Worm (Caenorhabditis elegans): ENCODE data around the gene der-2.

der-2 gene

ce11 chrIII:7216924-7217521 lies 5.9 kb downstream of the der-2 start (continued):
- TF ChIP-seq hmg-1.1 (GFP tag; IDR thresholded peaks at IDR 0.05) (no peak), ceh-82 (tag; optimal IDR thresholded peaks at IDR 0.05) (no peak), hlh-11 (tag; optimal IDR thresholded peaks at IDR 0.05) (peak; percentile 68), nhr-76 (tag; optimal IDR thresholded peaks at IDR 0.05) (no peak), F37D6.2 (tag; optimal IDR thresholded peaks at IDR 0.05) (no peak), mes-2 (tag; optimal IDR thresholded peaks at IDR 0.05; ENCODE audit: poor library complexity, severe bottlenecking) (no peak), hlh-30 (tag; optimal IDR thresholded peaks at IDR 0.05; ENCODE audit: insufficient read depth) (peak; percentile 68), nhr-102 (tag; optimal IDR thresholded peaks at IDR 0.05) (no peak), dmd-8 (GFP tag; IDR thresholded peaks at IDR 0.05) (no peak), dve-1 (tag; optimal IDR thresholded peaks at IDR 0.05; ENCODE audit: insufficient read depth) (no peak), nhr-77 (tag; optimal IDR thresholded peaks at IDR 0.05) (no peak), nhr-10 (tag; optimal IDR thresholded peaks at IDR 0.05) (no peak), zip-2 (tag; optimal IDR thresholded peaks at IDR 0.05) (no peak), ztf-11 (tag; optimal IDR thresholded peaks at IDR 0.05) (no peak), unc-62 (GFP tag; optimal IDR thresholded peaks at IDR 0.05 in 1 of 2) (peak in 1 of 2 experiments; percentile 68), unc-62 (tag; optimal IDR thresholded peaks at IDR 0.05) (no peak), attf-4 (tag; optimal IDR thresholded peaks at IDR 0.05) (no peak), lim-7 (GFP tag; IDR thresholded peaks at IDR 0.05) (no peak), madf-5 (GFP tag; IDR thresholded peaks at IDR 0.05) (no peak), pha-4 (GFP tag; IDR thresholded peaks at IDR 0.05) (no peak), pha-4 (tag; optimal IDR thresholded peaks at IDR 0.05) (no peak), daf-8 (GFP tag; IDR thresholded peaks at IDR 0.05) (no peak), daf-16 (GFP tag; optimal IDR thresholded peaks at IDR 0.05) (peak in 1 of 2 experiments; percentile 95), daf-16 (tag; optimal IDR thresholded peaks at IDR 0.05) (no peak), jun-1 (tag; optimal IDR thresholded peaks at IDR 0.05) (no peak), lin-13 (GFP tag; optimal IDR thresholded peaks at IDR 0.05) (no peak), lin-29 (GFP tag; IDR thresholded peaks at IDR 0.05) (no peak), nhr-41 (GFP tag; IDR thresholded peaks at IDR 0.05) (no peak), fkh-10 (GFP tag; optimal IDR thresholded peaks at IDR 0.05) (no peak), spr-1 (tag; optimal IDR thresholded peaks at IDR 0.05) (no peak), R02D3.7 (tag; optimal IDR thresholded peaks at IDR 0.05) (no peak), vab-7 (GFP tag; IDR thresholded peaks at IDR 0.05) (no peak), ZK337.2 (GFP tag; IDR thresholded peaks at IDR 0.05) (no peak), nhr-6 (tag; optimal IDR thresholded peaks at IDR 0.05) (no peak), ztf-7 (tag; optimal IDR thresholded peaks at IDR 0.05) (no peak), nhr-42 (GFP tag; IDR thresholded peaks at IDR 0.05) (no peak), ceh-20 (GFP tag; IDR thresholded peaks at IDR 0.05) (0 out of 2 replicates have a peak, but pooled peaks have one; percentile 48)

ce11 chrIII:7216226-7216625 lies 6.7 kb downstream of the der-2 start, which contains the start of gene R151.1:
TSS of gene R151.1 (plus strand) at chrIII:7216526.
- no peak for TF ChIP-seq fos-1 (tag; optimal IDR thresholded peaks at IDR 0.05)
- TF ChIP-seq pha-4 (GFP tag; IDR thresholded peaks at IDR 0.05) = no peak
- TF ChIP-seq pha-4 (tag; optimal IDR thresholded peaks at IDR 0.05) = no peak
- TF ChIP-seq nhr-6 (tag; optimal IDR thresholded peaks at IDR 0.05) = no peak
- no peak for TF ChIP-seq zag-1 (tag; optimal IDR thresholded peaks at IDR 0.05)
- TF ChIP-seq mdl-1 (tag; optimal IDR thresholded peaks at IDR 0.05) = no peak
- no peak for TF ChIP-seq nhr-10 (tag; optimal IDR thresholded peaks at IDR 0.05)
- no peak for TF ChIP-seq tag-97 (GFP tag; IDR thresholded peaks at IDR 0.05)
- no peak for TF ChIP-seq tra-1 (GFP tag; IDR thresholded peaks at IDR 0.05)
- TF ChIP-seq snpc-1.2 (GFP tag; IDR thresholded peaks at IDR 0.05) = no peak
- TF ChIP-seq T20F7.1 (GFP tag; optimal IDR thresholded peaks at IDR 0.05) = no peak
- TF ChIP-seq zip-11 (GFP tag; IDR thresholded peaks at IDR 0.05) = no peak
- TF ChIP-seq nhr-111 (GFP tag; optimal IDR thresholded peaks at IDR 0.05) = no peak
- TF ChIP-seq ceh-62 (tag; optimal IDR thresholded peaks at IDR 0.05) = no peak
- no peak for TF ChIP-seq nhr-28 (tag; optimal IDR thresholded peaks at IDR 0.05)
- no peak for TF ChIP-seq ceh-20 (GFP tag; IDR thresholded peaks at IDR 0.05)
- TF ChIP-seq vab-7 (GFP tag; IDR thresholded peaks at IDR 0.05) = no peak
- no peak for TF ChIP-seq egl-43 (GFP tag; IDR thresholded peaks at IDR 0.05)
